Worm (Caenorhabditis elegans): ENCODE results near the gene lec-12.

lec-12 gene

ce11 chrV:203855-204432, at the start of gene lec-12:
lec-12 (plus strand) TSS chrV:204382.
- TF ChIP-seq unc-62 (GFP tag; optimal IDR thresholded peaks at IDR 0.05) (no peak), elt-1 (tag; optimal IDR thresholded peaks at IDR 0.05; ENCODE audit: borderline replicate concordance, insufficient read depth) (no peak), cnd-1 (tag; optimal IDR thresholded peaks at IDR 0.05) (no peak), ces-1 (GFP tag; optimal IDR thresholded peaks at IDR 0.05) (peak; percentile 30), nhr-237 (tag; optimal IDR thresholded peaks at IDR 0.05) (no peak), ztf-11 (tag; optimal IDR thresholded peaks at IDR 0.05) (no peak), sptf-1 (tag; optimal IDR thresholded peaks at IDR 0.05) (no peak)

- peak; percentile 43 for TF ChIP-seq unc-62 (GFP tag; optimal IDR thresholded peaks at IDR 0.05)
- peak; percentile 28 for TF ChIP-seq mls-2 (tag; optimal IDR thresholded peaks at IDR 0.05)
- TF ChIP-seq unc-120 (tag; optimal IDR thresholded peaks at IDR 0.05; ENCODE audit: poor library complexity, severe bottlenecking): peak; percentile 89
- no peak for TF ChIP-seq snpc-4 (tag; optimal IDR thresholded peaks at IDR 0.05)
- TF ChIP-seq nhr-28 (tag; optimal IDR thresholded peaks at IDR 0.05): no peak
- TF ChIP-seq ztf-11 (tag; optimal IDR thresholded peaks at IDR 0.05): no peak
- TF ChIP-seq M03D4.4 (tag; optimal IDR thresholded peaks at IDR 0.05): peak; percentile 50
- peak; percentile 61 for TF ChIP-seq hlh-1 (tag; optimal IDR thresholded peaks at IDR 0.05)
- TF ChIP-seq lin-32 (GFP tag; optimal IDR thresholded peaks at IDR 0.05): no peak
- TF ChIP-seq drap-1 (GFP tag; optimal IDR thresholded peaks at IDR 0.05): peak; percentile 26
- TF ChIP-seq sptf-1 (tag; optimal IDR thresholded peaks at IDR 0.05): peak; percentile 53
- no peak for TF ChIP-seq unc-39 (tag; optimal IDR thresholded peaks at IDR 0.05)
- no peak for TF ChIP-seq nhr-76 (tag; optimal IDR thresholded peaks at IDR 0.05)
- TF ChIP-seq cnd-1 (tag; optimal IDR thresholded peaks at IDR 0.05): peak; percentile 19
- peak; percentile 55 for TF ChIP-seq mep-1 (tag; optimal IDR thresholded peaks at IDR 0.05)
- TF ChIP-seq nhr-2 (tag; optimal IDR thresholded peaks at IDR 0.05): peak; percentile 72
These were observed 49.0 kb upstream of the lec-12 start for ce11 chrV:155215-155614.

ce11 chrV:156044-156869, 47.9 kb upstream of the lec-12 start, which contains the start of gene ttb-1:
ttb-1 (plus strand) TSS chrV:156819.
- no peak for TF ChIP-seq nhr-237 (tag; optimal IDR thresholded peaks at IDR 0.05)
- TF ChIP-seq mab-5 (tag; optimal IDR thresholded peaks at IDR 0.05): no peak
- TF ChIP-seq lsy-2 (tag; optimal IDR thresholded peaks at IDR 0.05): peak; percentile 11
- TF ChIP-seq ceh-39 (tag; optimal IDR thresholded peaks at IDR 0.05): no peak
- TF ChIP-seq ces-1 (GFP tag; optimal IDR thresholded peaks at IDR 0.05): peak; percentile 20
- TF ChIP-seq unc-39 (tag; optimal IDR thresholded peaks at IDR 0.05): no peak
- no peak for TF ChIP-seq cnd-1 (tag; optimal IDR thresholded peaks at IDR 0.05)
- TF ChIP-seq mls-2 (tag; optimal IDR thresholded peaks at IDR 0.05): no peak
- no peak for TF ChIP-seq lin-32 (GFP tag; optimal IDR thresholded peaks at IDR 0.05)
- peak; percentile 12 for TF ChIP-seq ham-2 (GFP tag; optimal IDR thresholded peaks at IDR 0.05)
- TF ChIP-seq M03D4.4 (tag; optimal IDR thresholded peaks at IDR 0.05): no peak
- TF ChIP-seq sem-2 (GFP tag; optimal IDR thresholded peaks at IDR 0.05): no peak
- no peak for TF ChIP-seq hlh-1 (tag; optimal IDR thresholded peaks at IDR 0.05)
- no peak for TF ChIP-seq pha-4 (tag; optimal IDR thresholded peaks at IDR 0.05)
- no peak for TF ChIP-seq elt-3 (tag; optimal IDR thresholded peaks at IDR 0.05)
- no peak for TF ChIP-seq nhr-2 (tag; optimal IDR thresholded peaks at IDR 0.05)
- TF ChIP-seq drap-1 (GFP tag; optimal IDR thresholded peaks at IDR 0.05): no peak
- no peak for TF ChIP-seq sptf-1 (tag; optimal IDR thresholded peaks at IDR 0.05)
- no peak for TF ChIP-seq flh-1 (GFP tag; optimal IDR thresholded peaks at IDR 0.05)
- no peak for TF ChIP-seq nhr-28 (tag; optimal IDR thresholded peaks at IDR 0.05)

- no peak for TF ChIP-seq mep-1 (tag; optimal IDR thresholded peaks at IDR 0.05)
These were observed 37.5 kb upstream of the lec-12 start, which contains the start of gene Y108G3AL.2 for ce11 chrV:166687-167086. Y108G3AL.2 (plus strand) TSS chrV:166987.

- no peak for TF ChIP-seq ceh-39 (tag; optimal IDR thresholded peaks at IDR 0.05)
- TF ChIP-seq nhr-237 (tag; optimal IDR thresholded peaks at IDR 0.05): no peak
These were observed 32.1 kb upstream of the lec-12 start, which contains the start of gene cfap-36 for ce11 chrV:172110-172509. cfap-36 (minus strand) TSS chrV:172210.

ce11 chrV:173437-173836, 30.7 kb upstream of the lec-12 start:
- TF ChIP-seq M03D4.4 (tag; optimal IDR thresholded peaks at IDR 0.05): peak; percentile 5
- no peak for TF ChIP-seq elt-1 (tag; optimal IDR thresholded peaks at IDR 0.05; ENCODE audit: borderline replicate concordance, insufficient read depth)
- no peak for TF ChIP-seq flh-1 (GFP tag; optimal IDR thresholded peaks at IDR 0.05)
